Fruit fly (Drosophila melanogaster) Kc167 (cell line): ENCODE measurements around the gene CG14147.

Source experiments
- Myc ChIP-seq: fragments of >200 bp; optimal IDR thresholded peaks from 2 replicates; lab custom pipeline; 2017; ENCODE audit warnings: missing external identifiers
- Sin3A ChIP-seq: fragments of >200 bp; optimal IDR thresholded peaks from 2 replicates; lab custom pipeline; 2018; ENCODE audit warnings: missing external identifiers
- insv ChIP-seq: fragments of >200 bp; optimal IDR thresholded peaks from 3 replicates; lab custom pipeline; 2018; ENCODE audit warnings: missing external identifiers
- psq ChIP-seq: fragments of >200 bp; optimal IDR thresholded peaks from 2 replicates; lab custom pipeline; 2017; ENCODE audit warnings: missing external identifiers
- ttk ChIP-seq: sonication (Bioruptor generic); optimal IDR thresholded peaks from 2 replicates; lab custom pipeline; 2017; ENCODE audit warnings: missing external identifiers

- TF ChIP-seq ttk (no peak), Myc (lab: Kevin White, UChicago) (no peak), Sin3A (lab: Kevin White, UChicago) (no peak), psq (no peak), insv (lab: Kevin White, UChicago) (no peak)
Measured at dm6 chr3L:10928801-10929200, 43.6 kb upstream of the CG14147 start.
